Worm (Caenorhabditis elegans): ENCODE data around the gene snn-1.

DNA sequence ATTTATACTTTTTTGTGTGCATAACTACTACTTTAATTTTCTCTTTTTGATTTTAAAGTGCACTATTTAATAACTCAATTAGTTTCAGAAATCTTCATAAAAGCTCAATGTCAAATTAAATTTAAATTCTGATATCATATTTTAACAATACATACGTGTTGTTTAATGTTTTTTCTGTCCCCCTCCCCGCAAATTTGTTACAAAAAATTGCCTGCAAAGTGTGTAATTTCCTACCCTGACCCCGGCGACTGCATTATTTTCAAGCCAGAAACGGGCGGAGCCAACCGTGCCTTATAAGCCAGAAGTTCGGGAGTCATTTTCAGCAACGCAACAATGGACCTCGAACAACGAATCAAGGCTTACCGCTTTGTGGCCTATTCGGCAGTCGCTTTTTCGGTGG is 46.6 kb downstream of the snn-1 start, which contains the start of gene col-108:
- TF ChIP-seq lin-1 (GFP tag; IDR thresholded peaks at IDR 0.05) (no peak), pha-4 (GFP tag; IDR thresholded peaks at IDR 0.05) (no peak), pha-4 (tag; optimal IDR thresholded peaks at IDR 0.05) (no peak), dpl-1 (GFP tag; optimal IDR thresholded peaks at IDR 0.05) (no peak), snpc-4 (tag; optimal IDR thresholded peaks at IDR 0.05) (no peak), lin-29 (GFP tag; IDR thresholded peaks at IDR 0.05) (no peak), lin-39 (tag; optimal IDR thresholded peaks at IDR 0.05) (no peak), attf-4 (tag; optimal IDR thresholded peaks at IDR 0.05) (no peak), mxl-3 (GFP tag; optimal IDR thresholded peaks at IDR 0.05) (no peak), aha-1 (tag) (no peak)
